Worm (Caenorhabditis elegans) whole organism, young adult: ENCODE results near the gene srsx-12.

Experiments used
- B0019.2 ChIP-seq: fragments of 200-800 bp; sonication (Bioruptor generic); conservative IDR thresholded peaks from 2 replicates; pipeline ENCODE4 v1.3.6; 2022; ENCODE audit warnings: missing genetic modification reagents, missing genetic modification characterization, missing compliant biosample characterization
- C06A6.2 ChIP-seq: fragments of 200-800 bp; sonication (Bioruptor generic); conservative IDR thresholded peaks from 2 replicates; pipeline ENCODE4 v1.3.6; 2022; ENCODE audit warnings: missing genetic modification characterization, missing compliant biosample characterization
- C17E4.6 ChIP-seq: fragments of 200-800 bp; sonication (Bioruptor generic); IDR thresholded peaks from 2 replicates; pipeline ENCODE4 v1.3.6; 2022; ENCODE audit warnings: missing genetic modification reagents, missing genetic modification characterization, missing compliant biosample characterization
- F33H1.4 ChIP-seq: fragments of 200-800 bp; sonication (Bioruptor generic); IDR thresholded peaks from 2 replicates; pipeline ENCODE4 v1.3.6; 2022; ENCODE audit warnings: missing genetic modification reagents, missing genetic modification characterization, missing compliant biosample characterization
- F39B2.1 ChIP-seq: fragments of 200-800 bp; sonication (Bioruptor generic); IDR thresholded peaks from 2 replicates; pipeline ENCODE4 v1.3.6; 2022; ENCODE audit warnings: missing genetic modification reagents, missing genetic modification characterization, missing compliant biosample characterization
- T26A5.8 ChIP-seq: sonication (generic microtip); optimal IDR thresholded peaks from 2 replicates; lab custom pipeline; 2016; ENCODE audit warnings: missing genetic modification characterization, missing compliant biosample characterization
- Y53F4B.3 ChIP-seq: fragments of 200-800 bp; sonication (Bioruptor generic); IDR thresholded peaks from 2 replicates; pipeline ENCODE4 v1.3.6; 2022; ENCODE audit warnings: missing genetic modification reagents, missing genetic modification characterization, missing compliant biosample characterization
- Y56A3A.18 ChIP-seq: fragments of 200-800 bp; sonication (Bioruptor generic); IDR thresholded peaks from 2 replicates; pipeline ENCODE4 v1.3.6; 2022; ENCODE audit warnings: missing genetic modification reagents, missing genetic modification characterization, missing compliant biosample characterization
- Y67H2A.10 ChIP-seq: fragments of 200-800 bp; sonication (Bioruptor generic); conservative IDR thresholded peaks from 2 replicates; pipeline ENCODE4 v1.3.6; 2022; ENCODE audit warnings: missing genetic modification reagents, missing genetic modification characterization, missing compliant biosample characterization
- ZK185.1 ChIP-seq: sonication (generic microtip); optimal IDR thresholded peaks from 2 replicates; lab custom pipeline; 2016; ENCODE audit warnings: mild to moderate bottlenecking, missing genetic modification characterization, missing compliant biosample characterization; ENCODE audit not compliant: poor library complexity, severe bottlenecking
- akir-1 ChIP-seq: fragments of 200-800 bp; sonication (Bioruptor generic); optimal IDR thresholded peaks from 2 replicates; lab custom pipeline; 2018; ENCODE audit warnings: mild to moderate bottlenecking, missing genetic modification characterization, moderate library complexity, missing compliant biosample characterization
- attf-3 ChIP-seq: fragments of 200-800 bp; sonication (Bioruptor generic); conservative IDR thresholded peaks from 2 replicates; pipeline ENCODE4 v1.3.6; 2022; ENCODE audit warnings: missing genetic modification reagents, missing genetic modification characterization, missing compliant biosample characterization
- attf-6 ChIP-seq: fragments of 200-800 bp; sonication (Bioruptor generic); IDR thresholded peaks from 2 replicates; pipeline ENCODE4 v1.3.6; 2022; ENCODE audit warnings: missing genetic modification reagents, missing genetic modification characterization, missing compliant biosample characterization
- bed-1 ChIP-seq: fragments of 200-800 bp; sonication (Bioruptor generic); IDR thresholded peaks from 2 replicates; pipeline ENCODE4 v1.3.6; 2022; ENCODE audit warnings: missing genetic modification reagents, missing genetic modification characterization, missing compliant biosample characterization
- cebp-1 ChIP-seq, 2 experiments: fragments of 200-800 bp in 1 of 2; sonication (Bioruptor generic) in 1 of 2; sonication (generic microtip) in 1 of 2; IDR thresholded peaks in 1 of 2; optimal IDR thresholded peaks in 1 of 2; 2 replicates each; pipeline versions ENCODE4 v1.3.6 to Lab custom; 2017 to 2022; ENCODE audit warnings: missing compliant biosample characterization in 2 of 2, missing genetic modification characterization in 2 of 2, mild to moderate bottlenecking in 1 of 2, missing genetic modification reagents in 1 of 2, moderate library complexity in 1 of 2
- ceh-27 ChIP-seq: fragments of 200-800 bp; sonication (Bioruptor generic); optimal IDR thresholded peaks from 2 replicates; lab custom pipeline; 2018; ENCODE audit warnings: mild to moderate bottlenecking, missing genetic modification characterization, moderate library complexity, missing compliant biosample characterization
- ceh-79 ChIP-seq: sonication (generic microtip); optimal IDR thresholded peaks from 2 replicates; lab custom pipeline; 2017; ENCODE audit warnings: mild to moderate bottlenecking, missing genetic modification characterization, missing compliant biosample characterization
- dox-1 ChIP-seq: fragments of 200-800 bp; sonication (Bioruptor generic); IDR thresholded peaks from 2 replicates; pipeline ENCODE4 v1.3.6; 2022; ENCODE audit warnings: missing genetic modification reagents, missing genetic modification characterization, missing compliant biosample characterization
- dpl-1 ChIP-seq: fragments of 150-350 bp; optimal IDR thresholded peaks from 2 replicates; lab custom pipeline; 2014; ENCODE audit warnings: missing biosample characterization, missing genetic modification reagents, missing genetic modification characterization
- egl-44 ChIP-seq: fragments of 200-800 bp; sonication (Bioruptor generic); IDR thresholded peaks from 2 replicates; pipeline ENCODE4 v1.3.6; 2022; ENCODE audit warnings: missing genetic modification reagents, missing genetic modification characterization, missing compliant biosample characterization
- him-1 ChIP-seq: sonication (generic microtip); optimal IDR thresholded peaks from 2 replicates; lab custom pipeline; 2016; ENCODE audit warnings: missing genotype, missing genetic modification reagents, missing genetic modification characterization, missing compliant biosample characterization
- hmg-1.2 ChIP-seq: fragments of 200-800 bp; sonication (Bioruptor generic); IDR thresholded peaks from 2 replicates; pipeline ENCODE4 v1.3.6; 2022; ENCODE audit warnings: missing genetic modification reagents, missing genetic modification characterization, missing compliant biosample characterization
- hsf-1 ChIP-seq: fragments of 200-800 bp; sonication (Bioruptor generic); IDR thresholded peaks from 2 replicates; pipeline ENCODE4 v1.3.6; 2022; ENCODE audit warnings: missing genetic modification reagents, missing genetic modification characterization, missing compliant biosample characterization
- let-526 ChIP-seq: fragments of 200-800 bp; sonication (Bioruptor generic); IDR thresholded peaks from 2 replicates; pipeline ENCODE4 v1.3.6; 2022; ENCODE audit warnings: missing genetic modification reagents, missing genetic modification characterization, missing compliant biosample characterization
- lin-40 ChIP-seq: sonication (generic microtip); optimal IDR thresholded peaks from 2 replicates; lab custom pipeline; 2016; ENCODE audit warnings: missing genetic modification characterization, mild to moderate bottlenecking, missing compliant biosample characterization, missing genotype, missing genetic modification reagents
- lsl-1 ChIP-seq: fragments of 200-800 bp; sonication (Bioruptor generic); optimal IDR thresholded peaks from 2 replicates; lab custom pipeline; 2018; ENCODE audit warnings: mild to moderate bottlenecking, missing genetic modification characterization, moderate library complexity, missing compliant biosample characterization
- lsy-27 ChIP-seq: sonication (generic microtip); optimal IDR thresholded peaks from 2 replicates; lab custom pipeline; 2017; ENCODE audit warnings: missing genetic modification characterization, mild to moderate bottlenecking, missing compliant biosample characterization, antibody characterized with exemption, missing genotype, borderline replicate concordance; ENCODE audit not compliant: insufficient read depth
- madf-10 ChIP-seq: sonication (generic microtip); optimal IDR thresholded peaks from 2 replicates; lab custom pipeline; 2016; ENCODE audit warnings: mild to moderate bottlenecking, missing genetic modification characterization, missing compliant biosample characterization
- madf-6 ChIP-seq: fragments of 200-800 bp; sonication (Bioruptor generic); IDR thresholded peaks from 2 replicates; pipeline ENCODE4 v1.3.6; 2022; ENCODE audit warnings: missing genetic modification reagents, missing genetic modification characterization, missing compliant biosample characterization
- nfyb-1 ChIP-seq: fragments of 200-800 bp; sonication (Bioruptor generic); IDR thresholded peaks from 2 replicates; pipeline ENCODE4 v1.3.6; 2022; ENCODE audit warnings: missing genetic modification reagents, missing genetic modification characterization, missing compliant biosample characterization
- nhr-179 ChIP-seq: sonication (generic microtip); optimal IDR thresholded peaks from 2 replicates; lab custom pipeline; 2016; ENCODE audit warnings: mild to moderate bottlenecking, missing genetic modification characterization, missing compliant biosample characterization
- nhr-80 ChIP-seq: sonication (generic microtip); optimal IDR thresholded peaks from 2 replicates; lab custom pipeline; 2016; ENCODE audit warnings: missing genetic modification characterization, missing compliant biosample characterization
- nhr-90 ChIP-seq: sonication (generic microtip); optimal IDR thresholded peaks from 2 replicates; lab custom pipeline; 2016; ENCODE audit warnings: missing genotype, mild to moderate bottlenecking, missing genetic modification characterization, missing compliant biosample characterization
- pha-4 ChIP-seq: fragments of 150-350 bp; sonication (generic microtip); optimal IDR thresholded peaks from 2 replicates; lab custom pipeline; 2014; ENCODE audit warnings: missing biosample characterization, missing genetic modification reagents, missing genetic modification characterization
- rcor-1 ChIP-seq: fragments of 200-800 bp; sonication (Bioruptor generic); IDR thresholded peaks from 2 replicates; pipeline ENCODE4 v1.3.6; 2022; ENCODE audit warnings: missing genetic modification reagents, missing genetic modification characterization, missing compliant biosample characterization
- rec-8 ChIP-seq, 2 experiments: sonication (generic microtip); optimal IDR thresholded peaks; 2 replicates each; lab custom pipeline; 2016; ENCODE audit warnings: mild to moderate bottlenecking in 2 of 2, missing genetic modification characterization in 2 of 2, missing genetic modification reagents in 2 of 2, missing genotype in 2 of 2, missing biosample characterization in 1 of 2, missing compliant biosample characterization in 1 of 2, moderate library complexity in 1 of 2
- repo-1 ChIP-seq: sonication (generic microtip); optimal IDR thresholded peaks from 2 replicates; lab custom pipeline; 2017; ENCODE audit warnings: mild to moderate bottlenecking, missing genetic modification characterization, missing compliant biosample characterization
- snpc-4 ChIP-seq, 5 experiments: fragments of 150-350 bp in 1 of 5; sonication (generic microtip) in 4 of 5; optimal IDR thresholded peaks; 2 replicates each; lab custom pipeline; 2014 to 2018; ENCODE audit warnings: missing genetic modification characterization in 5 of 5, missing biosample characterization in 3 of 5, antibody characterized with exemption in 2 of 5, mild to moderate bottlenecking in 2 of 5, missing compliant biosample characterization in 2 of 5, missing genotype in 2 of 5, moderate library complexity in 2 of 5, missing genetic modification reagents in 1 of 5
- sptf-2 ChIP-seq: fragments of 200-800 bp; sonication (Bioruptor generic); optimal IDR thresholded peaks from 2 replicates; lab custom pipeline; 2018; ENCODE audit warnings: mild to moderate bottlenecking, missing genetic modification characterization, missing compliant biosample characterization
- unc-62 ChIP-seq: fragments of 150-350 bp; optimal IDR thresholded peaks from 2 replicates; lab custom pipeline; 2014; ENCODE audit warnings: missing biosample characterization, missing genetic modification reagents, missing genetic modification characterization
- zfh-2 ChIP-seq: fragments of 200-800 bp; sonication (Bioruptor generic); conservative IDR thresholded peaks from 2 replicates; pipeline ENCODE4 v1.3.6; 2022; ENCODE audit warnings: missing genetic modification reagents, missing genetic modification characterization, missing compliant biosample characterization
- zim-3 ChIP-seq: sonication (generic microtip); optimal IDR thresholded peaks from 2 replicates; lab custom pipeline; 2017; ENCODE audit warnings: mild to moderate bottlenecking, missing genetic modification characterization, moderate library complexity, missing compliant biosample characterization
- ztf-22 ChIP-seq: fragments of 200-800 bp; sonication (Bioruptor generic); optimal IDR thresholded peaks from 2 replicates; lab custom pipeline; 2018; ENCODE audit warnings: mild to moderate bottlenecking, missing genetic modification characterization, moderate library complexity, missing compliant biosample characterization
- ztf-28 ChIP-seq: fragments of 200-800 bp; sonication (Bioruptor generic); IDR thresholded peaks from 2 replicates; pipeline ENCODE4 v1.3.6; 2022; ENCODE audit warnings: missing genetic modification reagents, missing genetic modification characterization, missing compliant biosample characterization

srsx-12 gene

DNA sequence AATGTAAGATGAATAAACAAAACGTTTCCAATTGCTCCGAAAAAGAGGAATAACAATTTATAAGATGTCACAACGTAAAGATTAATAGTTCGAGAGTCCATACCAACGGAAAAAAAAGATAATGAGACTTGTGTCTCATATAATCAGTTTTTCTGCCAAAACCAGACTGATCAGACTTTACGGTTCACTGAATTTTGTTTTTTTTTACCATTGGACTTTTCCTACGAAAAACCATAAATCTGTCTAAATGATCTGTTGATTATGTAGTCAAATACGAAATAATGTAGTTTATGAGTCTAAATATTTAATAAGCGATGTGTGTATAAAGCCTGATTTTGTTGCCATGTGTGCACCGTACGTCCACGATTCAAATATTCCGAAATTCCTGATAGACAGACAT is 1.7 kb downstream of the srsx-12 start, which contains the start of gene srsx-11:
TSS of gene srsx-11 (minus strand) at position 101 of the 400 bp plus-strand sequence.
- TF ChIP-seq C06A6.2 (GFP tag; lab: Robert Waterston, UW) (no peak), egl-44 (GFP tag; lab: Robert Waterston, UW) (no peak), rec-8 (tag; optimal IDR thresholded peaks at IDR 0.05; lab: Kevin White, UChicago) (no peak), C17E4.6 (no peak), Y67H2A.10 (GFP tag; lab: Robert Waterston, UW) (no peak), nfyb-1 (GFP tag; lab: Robert Waterston, UW) (no peak), nhr-179 (tag; lab: Kevin White, UChicago) (no peak), dox-1 (GFP tag; lab: Robert Waterston, UW) (no peak), ceh-27 (GFP tag; lab: Kevin White, UChicago) (no peak)
- TF ChIP-seq, all 124 proteins: peak for 0

DNA sequence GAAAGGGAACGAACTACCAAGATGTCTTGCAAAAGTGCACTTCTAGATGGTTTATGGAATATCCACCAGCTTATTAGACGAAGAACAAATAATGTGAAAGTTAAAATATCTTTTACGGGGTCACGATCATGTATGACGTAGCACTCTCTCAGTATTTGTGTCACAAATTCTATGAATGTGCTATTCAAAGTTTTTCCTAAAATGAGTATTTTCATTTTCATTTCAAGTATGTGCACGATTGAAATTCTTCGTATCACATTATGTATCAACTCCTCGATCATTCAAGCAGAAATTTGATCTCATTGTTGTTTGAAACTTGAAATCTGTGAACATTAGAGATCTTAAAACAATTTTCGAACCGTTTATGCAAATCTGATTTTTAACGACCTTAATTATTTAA is 3.2 kb downstream of the srsx-12 start:
- TF ChIP-seq him-1 (tag; lab: Kevin White, UChicago) (no peak), B0019.2 (GFP tag; lab: Robert Waterston, UW) (no peak), F39B2.1 (GFP tag; lab: Robert Waterston, UW) (no peak), ZK185.1 (tag; lab: Kevin White, UChicago) (no peak), C06A6.2 (GFP tag; lab: Robert Waterston, UW) (no peak), hmg-1.2 (GFP tag; lab: Robert Waterston, UW) (no peak), madf-10 (tag; lab: Kevin White, UChicago) (no peak), ztf-28 (GFP tag; lab: Robert Waterston, UW) (no peak), nhr-90 (no peak), lsl-1 (GFP tag; lab: Kevin White, UChicago) (no peak), C17E4.6 (no peak), zfh-2 (no peak), let-526 (GFP tag; lab: Robert Waterston, UW) (no peak)

DNA sequence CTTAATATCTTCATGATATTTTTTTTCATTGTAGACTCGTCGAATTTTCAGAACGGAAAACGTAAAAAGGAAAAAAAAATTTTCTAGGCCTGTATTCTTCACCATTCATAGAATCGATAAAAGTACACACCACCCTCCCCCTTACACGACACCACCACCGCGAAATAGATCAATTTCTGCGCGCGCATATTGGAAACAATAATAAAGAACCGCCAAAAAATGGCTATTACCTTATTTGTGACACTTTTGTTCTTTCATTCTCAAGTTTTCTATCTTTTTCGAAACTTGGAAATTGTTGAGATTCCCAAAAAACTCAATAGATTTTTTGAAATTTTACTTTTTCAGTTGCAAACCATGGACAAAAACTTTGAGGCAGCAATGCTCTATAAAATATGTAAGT is 5.6 kb downstream of the srsx-12 start, which contains the start of gene F26G5.1:
TSS of gene F26G5.1 (plus strand) at position 339 of the 400 bp plus-strand sequence.
- TF ChIP-seq pha-4 (tag; lab: Kevin White, UChicago) = no peak
- no peak for TF ChIP-seq ztf-22 (GFP tag; lab: Kevin White, UChicago)
- no peak for TF ChIP-seq him-1 (tag; lab: Kevin White, UChicago)
- no peak for TF ChIP-seq attf-6
- peak; percentile 33 for TF ChIP-seq dpl-1 (GFP tag; lab: Kevin White, UChicago)
- no peak for TF ChIP-seq bed-1 (GFP tag; lab: Robert Waterston, UW)
- no peak for TF ChIP-seq nhr-80 (tag; lab: Kevin White, UChicago)
- TF ChIP-seq repo-1 = no peak
- TF ChIP-seq sptf-2 = no peak
- TF ChIP-seq madf-6 (GFP tag; lab: Robert Waterston, UW) = peak; percentile 86
- no peak for TF ChIP-seq nfyb-1 (GFP tag; lab: Robert Waterston, UW)
- TF ChIP-seq unc-62 (GFP tag; lab: Kevin White, UChicago) = no peak
- no peak for TF ChIP-seq T26A5.8 (tag; lab: Kevin White, UChicago)
- TF ChIP-seq hsf-1 (GFP tag; lab: Robert Waterston, UW) = no peak
- TF ChIP-seq lsy-27 (tag; lab: Kevin White, UChicago) = no peak
- no peak for TF ChIP-seq Y53F4B.3 (GFP tag; lab: Robert Waterston, UW)
- no peak for TF ChIP-seq madf-10 (tag; lab: Kevin White, UChicago)
- TF ChIP-seq rcor-1 (GFP tag; lab: Robert Waterston, UW) = no peak
- no peak for TF ChIP-seq cebp-1 (GFP tag; IDR thresholded peaks at IDR 0.05; lab: Robert Waterston, UW)
- TF ChIP-seq cebp-1 (tag; optimal IDR thresholded peaks at IDR 0.05; lab: Kevin White, UChicago) = no peak
- no peak for TF ChIP-seq attf-3
- TF ChIP-seq Y56A3A.18 (GFP tag; lab: Robert Waterston, UW) = no peak
- no peak for TF ChIP-seq zim-3 (tag; lab: Kevin White, UChicago)
- TF ChIP-seq snpc-4 (GFP tag; optimal IDR thresholded peaks at IDR 0.05; lab: Kevin White, UChicago) = no peak
- TF ChIP-seq snpc-4 (tag; optimal IDR thresholded peaks at IDR 0.05; lab: Kevin White, UChicago) = no peak
- TF ChIP-seq akir-1 (GFP tag; lab: Kevin White, UChicago) = no peak
- peak; percentile 29; the same call in 1 of the 2 replicates for TF ChIP-seq F33H1.4
- no peak for TF ChIP-seq ceh-79
- TF ChIP-seq lin-40 (tag; lab: Kevin White, UChicago) = no peak
